Worm (Caenorhabditis elegans) whole organism, late embryonic: Measurements from ENCODE around the gene K02D3.1.

Source experiments
- C08G9.2 ChIP-seq: sonication (generic microtip); optimal IDR thresholded peaks from 2 replicates; lab custom pipeline; 2016; ENCODE audit warnings: mild to moderate bottlenecking, missing genetic modification characterization, moderate library complexity, missing compliant biosample characterization
- C38D4.7 ChIP-seq: fragments of 200-800 bp; sonication (Bioruptor generic); optimal IDR thresholded peaks from 2 replicates; lab custom pipeline; 2018; ENCODE audit warnings: mild to moderate bottlenecking, missing genetic modification characterization, moderate library complexity, missing compliant biosample characterization
- F13H6.1 ChIP-seq: sonication (generic microtip); optimal IDR thresholded peaks from 2 replicates; lab custom pipeline; 2016; ENCODE audit warnings: missing genetic modification characterization, missing compliant biosample characterization
- ahr-1 ChIP-seq: sonication (generic microtip); optimal IDR thresholded peaks from 2 replicates; lab custom pipeline; 2016; ENCODE audit warnings: missing genetic modification characterization, missing compliant biosample characterization
- ama-1 ChIP-seq: fragments of 150-350 bp; optimal IDR thresholded peaks from 2 replicates; lab custom pipeline; 2014
- ceh-14 ChIP-seq: sonication (generic microtip); optimal IDR thresholded peaks from 2 replicates; lab custom pipeline; 2016; ENCODE audit warnings: missing genotype, missing genetic modification characterization, missing compliant biosample characterization
- ceh-22 ChIP-seq: sonication (generic microtip); optimal IDR thresholded peaks from 2 replicates; lab custom pipeline; 2017; ENCODE audit warnings: missing biosample characterization, missing genetic modification characterization
- ceh-31 ChIP-seq: sonication (generic microtip); optimal IDR thresholded peaks from 2 replicates; lab custom pipeline; 2016; ENCODE audit warnings: missing genetic modification characterization, missing compliant biosample characterization
- ceh-45 ChIP-seq: fragments of 200-800 bp; sonication (Bioruptor generic); IDR thresholded peaks from 2 replicates; pipeline ENCODE4 v1.3.6; 2022; ENCODE audit warnings: missing genetic modification reagents, missing genetic modification characterization, missing compliant biosample characterization
- ceh-48 ChIP-seq: sonication (generic microtip); optimal IDR thresholded peaks from 2 replicates; lab custom pipeline; 2016; ENCODE audit warnings: missing genetic modification characterization, inconsistent platforms, missing compliant biosample characterization
- ceh-6 ChIP-seq: fragments of 200-800 bp; sonication (Bioruptor generic); optimal IDR thresholded peaks from 2 replicates; lab custom pipeline; 2018; ENCODE audit warnings: mild to moderate bottlenecking, missing genetic modification characterization, missing compliant biosample characterization
- ceh-9 ChIP-seq: sonication (generic microtip); optimal IDR thresholded peaks from 2 replicates; lab custom pipeline; 2016; ENCODE audit warnings: mild to moderate bottlenecking, missing genetic modification characterization, inconsistent platforms, missing compliant biosample characterization
- che-1 ChIP-seq: sonication (generic microtip); optimal IDR thresholded peaks from 2 replicates; lab custom pipeline; 2016; ENCODE audit warnings: mild to moderate bottlenecking, missing genetic modification characterization, missing compliant biosample characterization
- elt-2 ChIP-seq: sonication (generic microtip); optimal IDR thresholded peaks from 2 replicates; lab custom pipeline; 2016; ENCODE audit warnings: missing genetic modification reagents, missing genetic modification characterization, missing compliant biosample characterization
- elt-4 ChIP-seq: sonication (generic microtip); optimal IDR thresholded peaks from 2 replicates; lab custom pipeline; 2016; ENCODE audit warnings: missing genetic modification characterization, missing compliant biosample characterization
- ets-4 ChIP-seq: sonication (generic microtip); optimal IDR thresholded peaks from 2 replicates; lab custom pipeline; 2016; ENCODE audit warnings: missing genetic modification characterization, missing compliant biosample characterization
- fax-1 ChIP-seq: sonication (generic microtip); optimal IDR thresholded peaks from 2 replicates; lab custom pipeline; 2016; ENCODE audit warnings: missing genotype, missing genetic modification characterization, missing compliant biosample characterization
- gmeb-2 ChIP-seq: sonication (generic microtip); optimal IDR thresholded peaks from 2 replicates; lab custom pipeline; 2016; ENCODE audit warnings: missing genetic modification characterization, inconsistent platforms, missing compliant biosample characterization
- hlh-13 ChIP-seq: fragments of 200-800 bp; sonication (Bioruptor generic); optimal IDR thresholded peaks from 2 replicates; lab custom pipeline; 2018; ENCODE audit warnings: mild to moderate bottlenecking, missing genetic modification characterization, missing compliant biosample characterization
- hlh-15 ChIP-seq: sonication (generic microtip); optimal IDR thresholded peaks from 2 replicates; lab custom pipeline; 2016; ENCODE audit warnings: missing genetic modification characterization, missing compliant biosample characterization
- hlh-6 ChIP-seq: sonication (generic microtip); optimal IDR thresholded peaks from 2 replicates; lab custom pipeline; 2016; ENCODE audit warnings: missing genotype, missing genetic modification characterization, missing compliant biosample characterization
- lin-11 ChIP-seq: fragments of 200-800 bp; sonication (Bioruptor generic); optimal IDR thresholded peaks from 2 replicates; lab custom pipeline; 2018; ENCODE audit warnings: mild to moderate bottlenecking, missing genetic modification characterization, missing compliant biosample characterization
- mec-3 ChIP-seq: sonication (generic microtip); optimal IDR thresholded peaks from 2 replicates; lab custom pipeline; 2016; ENCODE audit warnings: borderline replicate concordance, missing genetic modification characterization, missing compliant biosample characterization
- nfya-1 ChIP-seq: sonication (generic microtip); optimal IDR thresholded peaks from 2 replicates; lab custom pipeline; 2017; ENCODE audit warnings: missing genetic modification characterization, mild to moderate bottlenecking, missing compliant biosample characterization, antibody characterized with exemption, moderate library complexity
- nhr-232 ChIP-seq: sonication (generic microtip); optimal IDR thresholded peaks from 2 replicates; lab custom pipeline; 2016; ENCODE audit warnings: missing genetic modification characterization, missing compliant biosample characterization
- odd-2 ChIP-seq: sonication (generic microtip); optimal IDR thresholded peaks from 2 replicates; lab custom pipeline; 2017; ENCODE audit warnings: antibody characterized with exemption, mild to moderate bottlenecking, missing genetic modification characterization, missing compliant biosample characterization
- pax-1 ChIP-seq: fragments of 150-350 bp; optimal IDR thresholded peaks from 2 replicates; lab custom pipeline; 2014; ENCODE audit warnings: missing biosample characterization, missing genetic modification characterization
- pha-2 ChIP-seq: sonication (generic microtip); optimal IDR thresholded peaks from 2 replicates; lab custom pipeline; 2017; ENCODE audit warnings: mild to moderate bottlenecking, missing genetic modification characterization, missing compliant biosample characterization
- pha-4 ChIP-seq: fragments of 150-350 bp; optimal IDR thresholded peaks from 2 replicates; lab custom pipeline; 2018; ENCODE audit warnings: missing biosample characterization, missing genetic modification reagents, missing genetic modification characterization
- pqm-1 ChIP-seq: sonication (generic microtip); optimal IDR thresholded peaks from 2 replicates; lab custom pipeline; 2016; ENCODE audit warnings: missing genetic modification characterization, missing compliant biosample characterization
- pros-1 ChIP-seq: fragments of 150-350 bp; optimal IDR thresholded peaks from 2 replicates; lab custom pipeline; 2014; ENCODE audit warnings: missing biosample characterization, missing genetic modification reagents, missing genetic modification characterization
- sdc-2 ChIP-seq: sonication (generic microtip); optimal IDR thresholded peaks from 2 replicates; lab custom pipeline; 2016; ENCODE audit warnings: missing genotype, missing genetic modification characterization, missing compliant biosample characterization
- sox-2 ChIP-seq: fragments of 200-800 bp; sonication (Bioruptor generic); IDR thresholded peaks from 2 replicates; pipeline ENCODE4 v1.3.6; 2022; ENCODE audit warnings: missing genetic modification reagents, missing genetic modification characterization, missing compliant biosample characterization
- sox-4 ChIP-seq: sonication (generic microtip); optimal IDR thresholded peaks from 2 replicates; lab custom pipeline; 2017; ENCODE audit warnings: mild to moderate bottlenecking, missing genetic modification characterization, inconsistent platforms, missing compliant biosample characterization
- syd-9 ChIP-seq: sonication (generic microtip); optimal IDR thresholded peaks from 2 replicates; lab custom pipeline; 2016; ENCODE audit warnings: mild to moderate bottlenecking, missing genetic modification characterization, moderate library complexity, missing compliant biosample characterization
- tbx-2 ChIP-seq: sonication (generic microtip); optimal IDR thresholded peaks from 2 replicates; lab custom pipeline; 2016; ENCODE audit warnings: missing genetic modification characterization, missing compliant biosample characterization
- tbx-7 ChIP-seq: sonication (generic microtip); optimal IDR thresholded peaks from 2 replicates; lab custom pipeline; 2016; ENCODE audit warnings: missing genotype, missing genetic modification characterization, missing compliant biosample characterization
- unc-3 ChIP-seq, 2 experiments: fragments of 200-800 bp in 1 of 2; sonication (Bioruptor generic) in 1 of 2; sonication (generic microtip) in 1 of 2; conservative IDR thresholded peaks in 1 of 2; optimal IDR thresholded peaks in 1 of 2; 2 replicates each; pipeline versions ENCODE4 v1.3.6 to Lab custom; 2016 to 2022; ENCODE audit warnings: missing compliant biosample characterization in 2 of 2, missing genetic modification characterization in 2 of 2, missing genetic modification reagents in 1 of 2
- unc-42 ChIP-seq: sonication (generic microtip); optimal IDR thresholded peaks from 2 replicates; lab custom pipeline; 2016; ENCODE audit warnings: missing genotype, missing genetic modification characterization, missing compliant biosample characterization
- unc-55 ChIP-seq: sonication (generic microtip); optimal IDR thresholded peaks from 2 replicates; lab custom pipeline; 2017; ENCODE audit warnings: missing biosample characterization, missing genetic modification reagents, missing genetic modification characterization
- zip-5 ChIP-seq: sonication (generic microtip); optimal IDR thresholded peaks from 2 replicates; lab custom pipeline; 2016; ENCODE audit warnings: missing genetic modification characterization, missing compliant biosample characterization

The K02D3.1 gene

ce11 chrX:13716313-13716712, 9.6 kb downstream of the K02D3.1 start (continued):
- TF ChIP-seq che-1 (tag; lab: Kevin White, UChicago): no peak
- no peak for TF ChIP-seq tbx-2 (tag; lab: Kevin White, UChicago)
- TF ChIP-seq ama-1 (lab: Kevin White, UChicago): no peak
- TF ChIP-seq ceh-9 (tag; lab: Kevin White, UChicago): no peak
- TF ChIP-seq ceh-45 (GFP tag; lab: Robert Waterston, UW): 0 out of 2 replicates have a peak, but pooled peaks have one; percentile 16
- TF ChIP-seq odd-2 (tag; lab: Kevin White, UChicago): no peak
- no peak for TF ChIP-seq C38D4.7
- no peak for TF ChIP-seq ceh-48 (tag; lab: Kevin White, UChicago)

DNA sequence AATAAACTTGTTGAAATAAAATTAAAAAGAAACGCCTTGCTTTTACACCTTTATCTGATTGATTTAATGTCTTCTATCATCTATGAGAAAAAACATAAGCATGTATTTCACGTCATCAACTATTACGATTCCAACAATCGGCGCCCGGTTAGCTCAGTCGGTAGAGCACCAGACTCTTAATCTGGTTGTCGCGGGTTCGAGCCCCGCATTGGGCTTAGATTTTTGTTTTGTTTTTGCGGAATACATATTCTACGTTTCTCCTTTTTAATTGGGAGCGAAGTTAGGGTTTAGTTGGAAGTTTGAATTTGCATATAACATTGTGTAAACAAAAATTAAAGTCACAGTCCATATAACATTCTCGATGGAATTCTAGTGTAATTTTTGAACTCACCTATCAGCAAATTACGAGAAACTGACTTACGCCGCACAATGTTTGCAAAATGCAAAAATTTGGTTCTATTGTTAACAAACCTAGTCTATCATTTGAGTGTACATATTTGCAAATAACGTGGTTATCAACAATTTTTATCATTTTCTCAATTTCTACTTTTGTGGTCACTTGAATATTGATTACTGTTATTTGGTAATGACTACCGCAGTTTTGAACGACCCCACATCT, 10.5 kb downstream of the K02D3.1 start, which contains the start of gene shc-3:
TSS of gene shc-3 (plus strand) at position 484 of the 619 bp plus-strand sequence.
- TF ChIP-seq hlh-15 (tag; lab: Kevin White, UChicago): no peak
- TF ChIP-seq pqm-1 (tag; lab: Kevin White, UChicago): no peak
- no peak for TF ChIP-seq C38D4.7
- no peak for TF ChIP-seq ceh-45 (GFP tag; lab: Robert Waterston, UW)
- TF ChIP-seq pha-4: no peak
- TF ChIP-seq nfya-1 (tag; lab: Kevin White, UChicago): no peak
- TF ChIP-seq nhr-232: no peak
- TF ChIP-seq sox-4: no peak
- no peak for TF ChIP-seq sdc-2 (tag; lab: Kevin White, UChicago)
- TF ChIP-seq ceh-9 (tag; lab: Kevin White, UChicago): no peak
- TF ChIP-seq pax-1 (tag; lab: Kevin White, UChicago): no peak
- TF ChIP-seq unc-3 (GFP tag; conservative IDR thresholded peaks at IDR 0.05; lab: Robert Waterston, UW): no peak
- no peak for TF ChIP-seq unc-3 (tag; optimal IDR thresholded peaks at IDR 0.05; lab: Kevin White, UChicago)
- no peak for TF ChIP-seq C08G9.2
- no peak for TF ChIP-seq lin-11 (tag; lab: Kevin White, UChicago)
- TF ChIP-seq tbx-7 (tag; lab: Kevin White, UChicago): no peak
- TF ChIP-seq pros-1 (tag; lab: Kevin White, UChicago): no peak
- TF ChIP-seq mec-3 (tag; lab: Kevin White, UChicago): no peak
- TF ChIP-seq hlh-6: no peak

DNA sequence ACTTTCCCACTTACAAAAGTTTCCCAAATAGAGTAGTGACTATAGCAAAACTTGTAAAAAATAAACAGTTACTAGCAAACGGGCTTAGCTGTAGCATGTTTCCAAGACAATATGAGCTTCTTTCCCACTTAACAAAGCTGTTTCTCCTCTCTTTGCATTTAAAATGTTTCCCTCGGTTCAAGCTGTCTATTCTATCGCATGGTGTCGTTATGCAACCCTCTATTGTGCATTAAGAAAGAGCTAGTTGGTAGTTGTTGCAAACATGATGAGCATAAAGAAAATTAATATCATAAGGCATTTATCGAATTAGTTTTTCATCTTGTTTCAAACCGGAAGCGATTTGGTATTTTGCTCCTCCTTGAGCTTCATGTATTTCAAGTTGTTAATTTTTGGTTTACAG, 16.1 kb downstream of the K02D3.1 start, which contains the start of gene poml-1:
TSS of gene poml-1 (minus strand) at position 101 of the 400 bp plus-strand sequence.
- TF ChIP-seq ets-4 (tag; lab: Kevin White, UChicago): no peak
- TF ChIP-seq zip-5 (tag; lab: Kevin White, UChicago): no peak
- TF ChIP-seq syd-9 (tag; lab: Kevin White, UChicago): no peak
- TF ChIP-seq C08G9.2: no peak
- no peak for TF ChIP-seq ceh-22
- TF ChIP-seq gmeb-2 (tag; lab: Kevin White, UChicago): no peak
- TF ChIP-seq fax-1: no peak
- TF ChIP-seq lin-11 (tag; lab: Kevin White, UChicago): no peak
- no peak for TF ChIP-seq ceh-31 (tag; lab: Kevin White, UChicago)
- no peak for TF ChIP-seq ahr-1 (tag; lab: Kevin White, UChicago)
- no peak for TF ChIP-seq F13H6.1
- no peak for TF ChIP-seq ceh-6 (GFP tag; lab: Kevin White, UChicago)
- TF ChIP-seq mec-3 (tag; lab: Kevin White, UChicago): no peak
- TF ChIP-seq, all 69 proteins: peak for 0

ce11 chrX:13724364-13724763, 17.7 kb downstream of the K02D3.1 start, which contains the start of gene K11E4.6:
K11E4.6 (plus strand) TSS chrX:13724664.
- TF ChIP-seq elt-2 (no peak), unc-42 (tag; lab: Kevin White, UChicago) (no peak), unc-55 (GFP tag; lab: Kevin White, UChicago) (no peak), sox-2 (no peak), pha-2 (no peak), hlh-13 (GFP tag; lab: Kevin White, UChicago) (no peak), syd-9 (tag; lab: Kevin White, UChicago) (no peak), ceh-14 (tag; lab: Kevin White, UChicago) (no peak), elt-4 (tag; lab: Kevin White, UChicago) (no peak)
